Fruit fly (Drosophila melanogaster): Measurements from ENCODE around the gene CG12229.

CG12229 gene

DNA sequence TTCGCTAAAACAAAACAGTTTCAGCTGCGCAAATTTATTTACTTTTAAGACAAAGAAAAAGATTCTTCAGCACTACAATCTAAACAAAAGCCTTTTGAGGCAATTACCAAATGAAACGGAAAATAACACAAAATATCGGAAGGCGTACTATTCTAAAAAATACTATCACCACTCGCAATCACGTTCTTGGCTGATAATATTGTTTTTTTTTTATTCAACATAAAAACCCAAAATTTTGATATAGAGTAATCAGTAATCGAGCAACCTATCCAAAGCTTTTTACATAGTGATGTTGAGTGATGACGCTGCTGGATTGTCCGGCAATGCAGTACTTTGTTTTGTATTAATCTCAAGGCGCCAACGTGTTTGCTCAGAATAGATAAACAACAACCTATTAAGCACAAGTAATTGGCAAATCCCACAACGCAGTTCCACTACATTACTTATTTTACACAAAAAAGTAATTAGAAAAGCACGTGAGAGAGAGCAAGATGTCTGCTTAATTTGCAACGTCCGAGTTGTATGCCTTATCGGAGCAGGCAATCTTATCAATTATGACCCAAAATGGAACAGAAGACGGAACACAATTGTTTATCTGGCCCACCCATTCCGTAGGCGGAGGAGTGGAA is 5.2 kb downstream of the CG12229 start (continued):
- no peak for TF ChIP-seq knrl (GFP tag; IDR thresholded peaks at IDR 0.05; ENCODE audit: partially characterized antibody)
- peak; percentile 65 for TF ChIP-seq D19A (tag; optimal IDR thresholded peaks at IDR 0.05)
- TF ChIP-seq unc-4 (GFP tag; IDR thresholded peaks at IDR 0.05; ENCODE audit: partially characterized antibody), result no peak
- no peak for TF ChIP-seq Atf-2 (GFP tag; optimal IDR thresholded peaks at IDR 0.05)
- peak; percentile 43 for TF ChIP-seq slbo (GFP tag; IDR thresholded peaks at IDR 0.05)
- peak; percentile 12 for TF ChIP-seq CHES-1-like (GFP tag; optimal IDR thresholded peaks at IDR 0.05)
- no peak for TF ChIP-seq CG18011 (GFP tag; optimal IDR thresholded peaks at IDR 0.05)
- peak; percentile 30 for TF ChIP-seq Asciz (GFP tag; optimal IDR thresholded peaks at IDR 0.05)
- peak; percentile 69 for TF ChIP-seq Med (GFP tag)
- TF ChIP-seq pfk (GFP tag; optimal IDR thresholded peaks at IDR 0.05), result peak; percentile 81
- TF ChIP-seq CG34376 (GFP tag; optimal IDR thresholded peaks at IDR 0.05), result peak; percentile 73
- peak; percentile 34 for TF ChIP-seq gem (tag; optimal IDR thresholded peaks at IDR 0.05)
- TF ChIP-seq hkb (optimal IDR thresholded peaks at IDR 0.05), result no peak
- no peak for TF ChIP-seq hkb (GFP tag; IDR thresholded peaks at IDR 0.05)
- 0 out of 3 replicates have a peak, but pooled peaks have one; percentile 31 for TF ChIP-seq Dbx (GFP tag; IDR thresholded peaks at IDR 0.05)
- no peak for TF ChIP-seq bsh (GFP tag; optimal IDR thresholded peaks at IDR 0.05)
- TF ChIP-seq CG9932 (GFP tag; IDR thresholded peaks at IDR 0.05), result peak; percentile 15; the same call in 1 of the 2 replicates
- TF ChIP-seq CG15269 (tag; optimal IDR thresholded peaks at IDR 0.05), result peak; percentile 33
- peak; percentile 27 for TF ChIP-seq CG2120 (GFP tag; optimal IDR thresholded peaks at IDR 0.05)
- TF ChIP-seq pho (GFP tag; optimal IDR thresholded peaks at IDR 0.05), result peak; percentile 3
- peak; percentile 11 for TF ChIP-seq CG13296 (GFP tag; optimal IDR thresholded peaks at IDR 0.05)
- TF ChIP-seq insv (GFP tag; optimal IDR thresholded peaks at IDR 0.05), result no peak
- TF ChIP-seq CG33213 (GFP tag; optimal IDR thresholded peaks at IDR 0.05), result peak; percentile 8
- peak; percentile 15 for TF ChIP-seq CG11504 (tag; optimal IDR thresholded peaks at IDR 0.05)
- TF ChIP-seq row (GFP tag; IDR thresholded peaks at IDR 0.05), result peak; percentile 35; the same call in 1 of the 3 replicates
- peak; percentile 5 for TF ChIP-seq CG9817 (tag; optimal IDR thresholded peaks at IDR 0.05)
- peak; percentile 21 for TF ChIP-seq CG7839 (tag; optimal IDR thresholded peaks at IDR 0.05)
- peak; percentile 7 for TF ChIP-seq Vsx1 (GFP tag; optimal IDR thresholded peaks at IDR 0.05)
- peak; percentile 79 for TF ChIP-seq sens (GFP tag)
- TF ChIP-seq caup (GFP tag; optimal IDR thresholded peaks at IDR 0.05; ENCODE audit: severe bottlenecking), result peak; percentile 5
- peak; percentile 5 for TF ChIP-seq phol (tag; optimal IDR thresholded peaks at IDR 0.05)
- peak; percentile 51; the same call in 1 of the 2 replicates for TF ChIP-seq CG14441 (GFP tag; IDR thresholded peaks at IDR 0.05)

DNA sequence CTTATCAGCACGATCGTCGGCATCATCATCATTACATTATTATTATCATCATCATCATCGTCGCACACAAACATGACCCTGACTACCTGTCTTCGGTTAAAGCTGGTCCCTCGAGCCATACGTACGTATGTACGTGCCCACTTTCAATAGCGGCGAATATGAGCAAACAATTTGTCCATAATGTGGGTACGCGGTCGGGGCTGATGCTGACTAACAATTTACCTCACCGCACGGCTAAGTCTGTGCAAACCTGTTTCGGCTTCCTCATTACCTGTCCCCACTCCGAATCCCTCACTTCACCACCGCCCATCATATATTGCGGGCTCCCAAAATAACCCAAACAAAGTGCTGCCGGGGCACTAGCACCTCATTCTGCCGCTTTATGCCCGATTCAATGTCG is 5.8 kb downstream of the CG12229 start:
- peak; percentile 48 for TF ChIP-seq Med (GFP tag)
- peak; percentile 21 for TF ChIP-seq ftz-f1 (GFP tag; optimal IDR thresholded peaks at IDR 0.05)
- 0 out of 2 replicates have a peak, but pooled peaks have one; percentile 9 for TF ChIP-seq CG16779 (GFP tag; IDR thresholded peaks at IDR 0.05)
- peak; percentile 67 for TF ChIP-seq grn (GFP tag; optimal IDR thresholded peaks at IDR 0.05)
- TF ChIP-seq mirr (GFP tag; optimal IDR thresholded peaks at IDR 0.05), result peak; percentile 67
- 0 out of 3 replicates have a peak, but pooled peaks have one; percentile 29 for TF ChIP-seq HLH4C (GFP tag; IDR thresholded peaks at IDR 0.05; ENCODE audit: partially characterized antibody)
- TF ChIP-seq tap (tag; optimal IDR thresholded peaks at IDR 0.05), result no peak
- no peak for TF ChIP-seq Fer1 (GFP tag; optimal IDR thresholded peaks at IDR 0.05)
- TF ChIP-seq CG8290 (GFP tag; optimal IDR thresholded peaks at IDR 0.05), result no peak
- peak in 1 of 2 experiments; percentile 70 for TF ChIP-seq CG8290 (tag; optimal IDR thresholded peaks at IDR 0.05)
- TF ChIP-seq CG3407 (GFP tag; optimal IDR thresholded peaks at IDR 0.05), result no peak
- peak; percentile 87; the same call in 3 of the 4 replicates for TF ChIP-seq chinmo (GFP tag; IDR thresholded peaks at IDR 0.05; ENCODE audit: partially characterized antibody)
- TF ChIP-seq CG13894 (tag; optimal IDR thresholded peaks at IDR 0.05), result peak; percentile 73
- TF ChIP-seq CG12391 (tag; optimal IDR thresholded peaks at IDR 0.05), result no peak
- peak in 1 of 2 experiments; percentile 43 for TF ChIP-seq Eip74EF (GFP tag; optimal IDR thresholded peaks at IDR 0.05)
- TF ChIP-seq CG5953 (GFP tag; IDR thresholded peaks at IDR 0.05), result 0 out of 2 replicates have a peak, but pooled peaks have one; percentile 22
- TF ChIP-seq CG32532 (GFP tag; IDR thresholded peaks at IDR 0.05), result 0 out of 2 replicates have a peak, but pooled peaks have one; percentile 10
- peak; percentile 81 for TF ChIP-seq CG10543 (GFP tag; optimal IDR thresholded peaks at IDR 0.05)
- peak; percentile 81 for TF ChIP-seq crol (GFP tag; IDR thresholded peaks at IDR 0.05)
